Fruit fly (Drosophila melanogaster) whole organism, adult: Measurements from ENCODE around the gene rdx.

Source experiments
- CG11617 ChIP-seq: fragments of 200-800 bp; sonication (Bioruptor generic); optimal IDR thresholded peaks from 2 replicates; lab custom pipeline; 2017; ENCODE audit warnings: mild to moderate bottlenecking, missing biosample characterization, missing genetic modification reagents, missing genetic modification characterization
- CG14711 ChIP-seq: fragments of 200-800 bp; sonication (Bioruptor generic); optimal IDR thresholded peaks from 2 replicates; lab custom pipeline; 2018; ENCODE audit warnings: missing biosample characterization, mild to moderate bottlenecking, missing genetic modification characterization, moderate library complexity
- CG1620 ChIP-seq: fragments of 200-800 bp; sonication (Bioruptor generic); optimal IDR thresholded peaks from 2 replicates; lab custom pipeline; 2016; ENCODE audit warnings: missing biosample characterization, missing genetic modification characterization
- CG33017 ChIP-seq: fragments of 200-800 bp; sonication (Bioruptor generic); optimal IDR thresholded peaks from 2 replicates; lab custom pipeline; 2018; ENCODE audit warnings: missing biosample characterization, mild to moderate bottlenecking, missing genetic modification characterization, moderate library complexity
- CG5204 ChIP-seq: fragments of 200-800 bp; sonication (Bioruptor generic); optimal IDR thresholded peaks from 2 replicates; lab custom pipeline; 2016; ENCODE audit warnings: missing biosample characterization, missing genetic modification characterization
- CG7045 ChIP-seq: fragments of 200-800 bp; sonication (Bioruptor generic); optimal IDR thresholded peaks from 2 replicates; lab custom pipeline; 2017; ENCODE audit warnings: missing biosample characterization, mild to moderate bottlenecking, missing genetic modification characterization
- CG7101 ChIP-seq: fragments of 200-800 bp; sonication (Bioruptor generic); optimal IDR thresholded peaks from 2 replicates; lab custom pipeline; 2018; ENCODE audit warnings: missing biosample characterization, mild to moderate bottlenecking, missing genetic modification characterization, moderate library complexity
- Clk ChIP-seq: fragments of 200-800 bp; sonication (Bioruptor generic); optimal IDR thresholded peaks from 2 replicates; lab custom pipeline; 2017; ENCODE audit warnings: missing biosample characterization, missing genetic modification characterization
- Crg-1 ChIP-seq: fragments of 200-800 bp; sonication (Bioruptor generic); optimal IDR thresholded peaks from 2 replicates; lab custom pipeline; 2016; ENCODE audit warnings: missing biosample characterization, missing genetic modification characterization
- Hr96 ChIP-seq: fragments of 200-800 bp; sonication (Bioruptor generic); optimal IDR thresholded peaks from 2 replicates; lab custom pipeline; 2016; ENCODE audit warnings: missing biosample characterization, missing genetic modification characterization
- Mnt ChIP-seq: fragments of 200-800 bp; sonication (Bioruptor generic); optimal IDR thresholded peaks from 2 replicates; lab custom pipeline; 2016; ENCODE audit warnings: missing biosample characterization, mild to moderate bottlenecking, missing genetic modification characterization
- bab1 ChIP-seq: fragments of 200-800 bp; sonication (Bioruptor generic); optimal IDR thresholded peaks from 3 replicates; lab custom pipeline; 2019; ENCODE audit warnings: missing biosample characterization, mild to moderate bottlenecking, missing genetic modification characterization, moderate library complexity
- cic ChIP-seq: fragments of 200-800 bp; sonication (Bioruptor generic); optimal IDR thresholded peaks from 2 replicates; lab custom pipeline; 2017; ENCODE audit warnings: missing biosample characterization, mild to moderate bottlenecking, missing genetic modification characterization, moderate library complexity
- cnc ChIP-seq, 2 experiments: fragments of >200 bp; optimal IDR thresholded peaks; 2 replicates each; lab custom pipeline; 2017
- kay ChIP-seq: fragments of 200-800 bp; sonication (Bioruptor generic); peaks from one replicate; lab custom pipeline; 2016; ENCODE audit warnings: missing biosample characterization, missing genetic modification characterization, borderline replicate concordance
- ovo ChIP-seq: fragments of 200-800 bp; sonication (Bioruptor generic); optimal IDR thresholded peaks from 2 replicates; lab custom pipeline; 2016; ENCODE audit warnings: missing biosample characterization, missing genetic modification characterization
- pad ChIP-seq: fragments of 200-800 bp; sonication (Bioruptor generic); optimal IDR thresholded peaks from 3 replicates; lab custom pipeline; 2017; ENCODE audit warnings: missing biosample characterization, missing genetic modification characterization, mild to moderate bottlenecking, moderate library complexity, missing genetic modification reagents
- tj ChIP-seq: fragments of 200-800 bp; sonication (Bioruptor generic); optimal IDR thresholded peaks from 3 replicates; lab custom pipeline; 2017; ENCODE audit warnings: missing biosample characterization, mild to moderate bottlenecking, missing genetic modification characterization, moderate library complexity
- toe ChIP-seq: fragments of 200-800 bp; sonication (Bioruptor generic); optimal IDR thresholded peaks from 2 replicates; lab custom pipeline; 2016; ENCODE audit warnings: missing biosample characterization, missing genetic modification characterization

Gene rdx

DNA sequence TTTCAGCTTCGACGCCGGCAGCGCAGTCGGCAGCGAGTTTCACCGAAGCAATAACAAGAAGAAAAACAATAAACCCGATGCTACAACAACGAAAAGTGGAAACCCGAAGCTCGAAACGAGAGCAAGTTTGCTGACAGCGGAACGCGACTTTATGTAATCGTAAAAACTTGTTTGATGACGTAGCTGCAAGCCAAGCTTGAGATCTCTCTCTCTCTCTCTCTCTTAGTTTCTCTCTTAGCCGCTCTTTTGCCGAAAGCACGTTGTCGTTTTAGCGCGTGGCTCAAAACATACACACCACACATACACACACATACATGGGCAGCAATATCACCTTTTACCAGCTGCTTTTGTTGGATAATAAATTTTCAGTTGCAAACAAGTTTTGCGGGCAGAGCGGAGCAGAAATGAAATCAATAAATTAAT lies 55.8 kb downstream of the rdx start:
- TF ChIP-seq tj = peak; percentile 48
- TF ChIP-seq kay (GFP tag; lab: Kevin White, UChicago) = no peak
- peak; percentile 42 for TF ChIP-seq Mnt (GFP tag; lab: Kevin White, UChicago)

DNA sequence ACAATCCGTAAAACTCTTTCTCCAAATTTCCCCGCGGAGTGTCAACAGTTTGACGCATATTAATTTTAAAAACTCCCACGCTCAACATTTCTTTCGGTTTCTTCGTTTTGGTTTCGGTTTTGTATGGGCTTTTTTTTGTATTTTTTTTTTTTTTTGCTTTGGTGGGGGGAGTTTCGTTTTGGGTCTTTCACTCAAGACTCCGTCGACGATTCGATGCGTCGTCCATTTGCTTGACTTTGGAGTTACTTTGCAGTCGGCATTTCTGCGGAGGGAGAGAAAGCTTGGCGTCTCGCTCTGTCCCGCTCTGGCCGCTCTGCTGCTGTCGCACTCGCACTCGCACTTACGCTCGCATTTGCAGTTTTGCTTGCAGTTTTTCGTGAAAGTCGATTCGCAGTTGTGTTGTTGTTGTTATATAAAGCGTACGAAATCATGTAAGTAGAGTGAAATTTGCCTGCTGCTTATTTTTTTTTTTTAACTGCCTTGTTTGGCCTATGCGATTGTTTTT lies 57.1 kb downstream of the rdx start:
- TF ChIP-seq bab1 (no peak), pad (GFP tag; lab: Kevin White, UChicago) (peak; percentile 19), CG1620 (GFP tag; lab: Kevin White, UChicago) (no peak), CG14711 (tag; lab: Kevin White, UChicago) (no peak), Hr96 (no peak), CG5204 (GFP tag; lab: Kevin White, UChicago) (no peak), Clk (GFP tag; lab: Kevin White, UChicago) (no peak), cnc (optimal IDR thresholded peaks at IDR 0.05; lab: Kevin White, UChicago) (no peak), tj (peak; percentile 81)

DNA sequence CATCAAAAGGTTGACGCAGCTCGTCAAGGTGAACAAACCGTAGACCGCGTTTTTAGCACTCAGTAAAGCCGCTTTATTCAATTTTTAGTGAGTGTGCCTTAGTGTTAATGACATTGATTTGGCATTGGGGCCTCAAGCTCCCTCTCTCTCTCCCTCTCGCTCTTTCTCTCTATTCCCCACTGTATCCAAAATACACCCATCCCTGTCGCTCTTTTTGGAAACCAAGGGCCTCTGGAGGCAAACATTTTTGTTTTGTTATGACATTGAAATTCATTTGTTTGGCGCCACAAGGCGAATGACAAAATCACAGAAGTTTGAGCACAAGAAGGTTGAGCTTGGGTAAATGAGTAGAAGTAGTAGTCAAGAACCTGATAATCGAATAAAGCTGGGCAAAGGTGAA lies 59.2 kb downstream of the rdx start:
- TF ChIP-seq Hr96 = no peak
- TF ChIP-seq Clk (GFP tag; lab: Kevin White, UChicago) = no peak
- TF ChIP-seq ovo (GFP tag; lab: Kevin White, UChicago) = no peak
- no peak for TF ChIP-seq cnc (optimal IDR thresholded peaks at IDR 0.05; lab: Kevin White, UChicago)
- no peak for TF ChIP-seq Crg-1 (GFP tag; lab: Kevin White, UChicago)
- TF ChIP-seq CG7101 (tag; lab: Kevin White, UChicago) = no peak
- no peak for TF ChIP-seq CG33017 (tag; lab: Kevin White, UChicago)
- TF ChIP-seq CG7045 (GFP tag; lab: Kevin White, UChicago) = no peak
- TF ChIP-seq tj = no peak
- TF ChIP-seq CG1620 (GFP tag; lab: Kevin White, UChicago) = no peak
- TF ChIP-seq cic (GFP tag; lab: Kevin White, UChicago) = no peak
- no peak for TF ChIP-seq kay (GFP tag; lab: Kevin White, UChicago)
- TF ChIP-seq CG14711 (tag; lab: Kevin White, UChicago) = no peak
- no peak for TF ChIP-seq bab1
- no peak for TF ChIP-seq Mnt (GFP tag; lab: Kevin White, UChicago)
- no peak for TF ChIP-seq CG11617
- TF ChIP-seq pad (GFP tag; lab: Kevin White, UChicago) = no peak

DNA sequence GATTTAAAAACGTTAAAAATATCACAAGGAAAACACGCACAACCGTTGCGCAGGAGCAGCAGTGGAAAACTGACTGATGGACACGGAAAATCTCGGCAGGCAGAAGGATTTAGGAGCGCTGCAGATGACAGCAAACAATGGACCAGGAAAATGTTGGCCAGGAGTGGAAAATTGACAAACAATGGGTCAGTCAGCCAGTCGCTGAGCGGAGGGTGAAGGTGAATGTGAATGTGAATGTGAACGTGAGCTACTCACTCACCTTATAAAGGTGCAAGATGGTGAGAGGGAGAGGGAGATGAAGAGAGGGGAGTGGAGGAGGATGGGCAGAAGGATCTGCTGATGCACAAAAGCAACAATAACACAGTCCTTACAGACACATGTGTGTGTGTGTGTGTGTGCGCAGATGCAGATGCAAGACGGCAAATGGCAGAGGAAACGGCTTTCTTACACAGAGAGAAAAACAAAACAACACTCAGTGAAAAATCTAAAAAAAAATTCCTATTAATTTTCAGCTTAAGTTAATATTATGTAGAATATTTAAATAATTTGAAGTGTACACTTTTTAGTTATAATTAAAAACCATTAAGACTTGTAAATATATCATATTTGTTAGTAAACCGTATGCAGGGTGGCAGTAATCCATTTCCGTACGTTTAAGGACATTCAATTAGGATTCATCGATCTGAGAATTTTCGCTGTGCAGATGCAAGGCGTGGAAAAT lies 60.0 kb downstream of the rdx start:
- TF ChIP-seq CG14711 (tag; lab: Kevin White, UChicago) (no peak), cic (GFP tag; lab: Kevin White, UChicago) (no peak), Mnt (GFP tag; lab: Kevin White, UChicago) (no peak), ovo (GFP tag; lab: Kevin White, UChicago) (no peak)

DNA sequence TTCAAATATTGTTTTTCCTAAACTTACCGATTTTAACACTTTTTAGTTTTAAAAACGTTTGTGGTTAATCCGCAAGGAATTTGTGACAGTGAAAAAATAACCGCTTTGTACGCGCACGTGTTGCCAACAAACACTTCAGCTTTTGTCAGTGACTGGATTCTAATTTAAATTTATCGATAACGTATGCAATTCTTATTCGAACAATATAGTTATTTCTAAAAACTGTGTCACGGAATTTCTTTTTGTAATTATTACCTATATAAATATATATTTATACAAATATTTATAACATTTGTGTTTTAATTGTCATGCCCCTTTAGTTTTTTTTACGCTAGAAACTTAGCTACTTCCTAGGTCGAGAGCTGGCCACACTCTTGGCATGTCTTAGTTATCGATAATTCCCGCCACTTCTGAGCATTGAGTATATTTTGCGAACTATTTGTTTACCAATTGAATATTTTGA lies 67.3 kb downstream of the rdx start, which contains the start of gene Orc2:
Orc2 (plus strand) TSS at position 373 of the 463 bp plus-strand sequence.
- no peak for TF ChIP-seq pad (GFP tag; lab: Kevin White, UChicago)
- TF ChIP-seq Hr96 = no peak
- TF ChIP-seq CG7045 (GFP tag; lab: Kevin White, UChicago) = no peak
- TF ChIP-seq cic (GFP tag; lab: Kevin White, UChicago) = no peak
- peak; percentile 96 for TF ChIP-seq Mnt (GFP tag; lab: Kevin White, UChicago)
- no peak for TF ChIP-seq ovo (GFP tag; lab: Kevin White, UChicago)
- TF ChIP-seq cnc (optimal IDR thresholded peaks at IDR 0.05; lab: Kevin White, UChicago) = no peak

DNA sequence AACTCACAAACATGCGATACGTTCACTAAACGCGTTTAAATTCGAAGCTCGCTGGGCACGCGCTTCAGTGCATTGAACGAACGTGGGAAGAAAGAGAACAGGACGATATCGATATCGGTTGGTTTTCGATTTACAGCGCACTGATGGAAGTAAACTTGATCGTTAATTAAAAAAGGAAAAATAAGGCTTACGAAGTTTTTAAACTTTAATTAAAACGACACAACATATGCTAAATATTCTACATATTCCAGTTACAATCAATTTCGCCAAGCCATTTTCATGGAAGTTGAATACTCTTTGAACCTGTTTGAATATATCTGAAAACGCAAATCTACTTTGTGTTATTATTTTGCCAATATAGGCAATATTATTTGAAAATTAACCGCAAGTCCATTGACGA lies 67.8 kb downstream of the rdx start, which contains the start of gene Kots:
Kots (minus strand) TSS at position 101 of the 400 bp plus-strand sequence.
- TF ChIP-seq CG1620 (GFP tag; lab: Kevin White, UChicago) (no peak), bab1 (no peak), CG33017 (tag; lab: Kevin White, UChicago) (no peak), CG7045 (GFP tag; lab: Kevin White, UChicago) (no peak), pad (GFP tag; lab: Kevin White, UChicago) (no peak), Clk (GFP tag; lab: Kevin White, UChicago) (no peak)

DNA sequence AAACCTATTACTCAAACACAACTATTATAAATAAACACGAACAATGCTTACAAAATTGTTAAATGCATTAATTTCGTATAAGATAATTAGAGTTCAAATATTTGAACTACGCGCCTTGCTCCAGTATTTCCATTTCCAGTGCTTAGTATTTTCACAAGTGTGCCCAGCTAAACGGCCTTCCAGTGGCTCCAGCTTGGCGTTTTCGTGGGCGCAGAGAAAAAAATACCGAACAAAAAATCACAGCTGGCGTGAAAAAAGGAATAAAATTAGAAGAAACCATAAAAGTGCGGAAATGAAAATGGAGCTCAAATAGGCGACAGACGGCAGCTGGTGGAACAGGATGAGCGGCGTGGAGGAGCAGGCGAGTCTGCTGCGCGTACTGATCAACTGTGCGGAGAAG lies 73.3 kb downstream of the rdx start, which contains the start of gene Ipp:
Ipp (plus strand) TSS at position 208 of the 400 bp plus-strand sequence.
- TF ChIP-seq Mnt (GFP tag; lab: Kevin White, UChicago) (no peak), CG7101 (tag; lab: Kevin White, UChicago) (no peak), CG11617 (no peak), toe (GFP tag; lab: Kevin White, UChicago) (no peak), tj (no peak), cic (GFP tag; lab: Kevin White, UChicago) (no peak), CG5204 (GFP tag; lab: Kevin White, UChicago) (no peak), bab1 (no peak), Clk (GFP tag; lab: Kevin White, UChicago) (no peak), CG1620 (GFP tag; lab: Kevin White, UChicago) (no peak), pad (GFP tag; lab: Kevin White, UChicago) (no peak), kay (GFP tag; lab: Kevin White, UChicago) (no peak), cnc (optimal IDR thresholded peaks at IDR 0.05; lab: Kevin White, UChicago) (no peak), Crg-1 (GFP tag; lab: Kevin White, UChicago) (no peak), CG7045 (GFP tag; lab: Kevin White, UChicago) (no peak), ovo (GFP tag; lab: Kevin White, UChicago) (no peak)
